Fruit fly (Drosophila melanogaster): Measurements from ENCODE around the gene Nhe3.
A peak's percentile ranks its signal among the peaks of the same experiment; 100 is the strongest.

Gene Nhe3

DNA sequence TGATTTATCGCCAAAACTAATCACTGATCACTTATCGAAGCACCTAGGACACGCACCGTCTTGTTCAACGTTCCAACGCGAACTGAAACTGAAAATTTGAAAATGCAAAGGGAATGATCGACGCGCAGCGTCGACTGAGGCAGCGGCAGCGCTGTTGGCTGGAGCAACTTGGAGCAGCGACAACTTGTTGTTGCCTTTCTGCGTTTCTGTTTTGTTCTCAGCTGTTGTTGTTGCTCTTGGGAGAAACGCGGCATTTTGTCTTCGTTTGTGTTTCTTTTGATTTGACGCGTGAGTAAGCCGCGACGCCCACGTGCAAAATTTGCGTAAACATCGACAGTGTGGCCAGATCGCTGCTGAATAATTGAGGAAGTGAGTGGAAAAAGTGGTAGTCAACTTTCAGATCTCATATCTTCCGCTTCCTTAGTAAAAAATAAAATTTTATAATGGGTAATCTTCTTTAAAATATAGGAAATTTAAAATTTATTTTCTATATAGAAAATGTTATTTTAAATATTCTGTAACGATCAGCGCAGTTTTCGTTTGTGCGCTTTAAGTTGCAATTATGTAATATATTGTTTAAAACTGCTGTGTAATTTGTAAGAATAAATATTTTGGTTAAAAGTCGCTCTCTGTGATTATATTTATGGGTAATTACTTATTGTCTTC lies 25.0 kb upstream of the Nhe3 start, which contains the start of gene Tsp (continued):
- no peak for TF ChIP-seq Hey (tag; optimal IDR thresholded peaks at IDR 0.05)
- no peak for TF ChIP-seq Hsf (GFP tag; optimal IDR thresholded peaks at IDR 0.05)
- TF ChIP-seq CG6683 (GFP tag; optimal IDR thresholded peaks at IDR 0.05): no peak
- TF ChIP-seq CG6791 (GFP tag; IDR thresholded peaks at IDR 0.05; ENCODE audit: partially characterized antibody): no peak
- no peak for TF ChIP-seq CG6813 (GFP tag; optimal IDR thresholded peaks at IDR 0.05)
- TF ChIP-seq CG12219 (GFP tag; optimal IDR thresholded peaks at IDR 0.05): no peak
- TF ChIP-seq Atf3 (GFP tag; optimal IDR thresholded peaks at IDR 0.05): no peak
- peak; percentile 5 for TF ChIP-seq CG15479 (GFP tag; optimal IDR thresholded peaks at IDR 0.05)
- TF ChIP-seq ab (GFP tag; optimal IDR thresholded peaks at IDR 0.05): no peak
- TF ChIP-seq tap (tag; optimal IDR thresholded peaks at IDR 0.05): no peak
- no peak for TF ChIP-seq CG31388 (GFP tag; optimal IDR thresholded peaks at IDR 0.05)
- TF ChIP-seq B-H1 (GFP tag; IDR thresholded peaks at IDR 0.05): no peak
- TF ChIP-seq row (GFP tag; IDR thresholded peaks at IDR 0.05): peak; percentile 22; the same call in 1 of the 3 replicates
- TF ChIP-seq CG8478 (optimal IDR thresholded peaks at IDR 0.05): no peak
- 0 out of 3 replicates have a peak, but pooled peaks have one; percentile 27 for TF ChIP-seq Opbp (GFP tag; IDR thresholded peaks at IDR 0.05; ENCODE audit: partially characterized antibody)
- no peak for TF ChIP-seq Stat92E (GFP tag; optimal IDR thresholded peaks at IDR 0.05)
- no peak for TF ChIP-seq Hr39 (optimal IDR thresholded peaks at IDR 0.05)
- TF ChIP-seq CG2129 (GFP tag; IDR thresholded peaks at IDR 0.05; ENCODE audit: partially characterized antibody): no peak
- no peak for TF ChIP-seq Gug (GFP tag; IDR thresholded peaks at IDR 0.05)
- no peak for TF ChIP-seq sisA (GFP tag; IDR thresholded peaks at IDR 0.05)
- TF ChIP-seq CG4617 (GFP tag; optimal IDR thresholded peaks at IDR 0.05; ENCODE audit: borderline replicate concordance): no peak
- TF ChIP-seq Eip74EF (GFP tag; optimal IDR thresholded peaks at IDR 0.05): peak in 1 of 2 experiments; percentile 64
- TF ChIP-seq CG1832 (GFP tag; optimal IDR thresholded peaks at IDR 0.05): no peak
- no peak for TF ChIP-seq vfl (GFP tag; optimal IDR thresholded peaks at IDR 0.05)
- TF ChIP-seq CG2116 (GFP tag; optimal IDR thresholded peaks at IDR 0.05): no peak
- TF ChIP-seq Elba2 (GFP tag; optimal IDR thresholded peaks at IDR 0.05): no peak
- TF ChIP-seq bigmax (GFP tag; optimal IDR thresholded peaks at IDR 0.05): no peak
- TF ChIP-seq Ets97D (GFP tag; optimal IDR thresholded peaks at IDR 0.05): peak; percentile 25
- no peak for TF ChIP-seq CG11695 (GFP tag; IDR thresholded peaks at IDR 0.05)
- no peak for TF ChIP-seq tin (GFP tag; optimal IDR thresholded peaks at IDR 0.05)
- peak; percentile 5; the same call in 1 of the 2 replicates for TF ChIP-seq E2f2 (GFP tag; IDR thresholded peaks at IDR 0.05)
- peak; percentile 77 for TF ChIP-seq stwl (tag; optimal IDR thresholded peaks at IDR 0.05)
- no peak for TF ChIP-seq gcm (GFP tag; optimal IDR thresholded peaks at IDR 0.05)
- peak; percentile 17; the same call in 1 of the 3 replicates for TF ChIP-seq ci (GFP tag; IDR thresholded peaks at IDR 0.05)
- no peak for TF ChIP-seq pzg (GFP tag; optimal IDR thresholded peaks at IDR 0.05)
- TF ChIP-seq CG17912 (GFP tag; optimal IDR thresholded peaks at IDR 0.05): no peak
- no peak for TF ChIP-seq CG10462 (GFP tag; optimal IDR thresholded peaks at IDR 0.05)
- TF ChIP-seq zen (tag; optimal IDR thresholded peaks at IDR 0.05): no peak
- TF ChIP-seq Ravus (GFP tag; IDR thresholded peaks at IDR 0.05): no peak
- TF ChIP-seq E2f1 (GFP tag; IDR thresholded peaks at IDR 0.05): no peak
- TF ChIP-seq CG10979 (tag; optimal IDR thresholded peaks at IDR 0.05): no peak
- no peak for TF ChIP-seq Gsc (GFP tag; IDR thresholded peaks at IDR 0.05)
- peak; percentile 8 for TF ChIP-seq CG2678 (tag; optimal IDR thresholded peaks at IDR 0.05)
- peak in 1 of 2 experiments; percentile 54 for TF ChIP-seq Pdp1 (GFP tag; optimal IDR thresholded peaks at IDR 0.05)
- TF ChIP-seq CG14441 (GFP tag; IDR thresholded peaks at IDR 0.05): no peak
- no peak for TF ChIP-seq Xrp1 (GFP tag; IDR thresholded peaks at IDR 0.05)
- TF ChIP-seq abd-A (tag; optimal IDR thresholded peaks at IDR 0.05): peak; percentile 64
- peak; percentile 31 for TF ChIP-seq pros (GFP tag; optimal IDR thresholded peaks at IDR 0.05)
- no peak for TF ChIP-seq CG14710 (tag; optimal IDR thresholded peaks at IDR 0.05)
- no peak for TF ChIP-seq Bteb2 (GFP tag; optimal IDR thresholded peaks at IDR 0.05)
